Worm (Caenorhabditis elegans): ENCODE results near the gene wdr-5.1.
A peak's percentile ranks its signal among the peaks of the same experiment; 100 is the strongest.

Gene wdr-5.1

DNA sequence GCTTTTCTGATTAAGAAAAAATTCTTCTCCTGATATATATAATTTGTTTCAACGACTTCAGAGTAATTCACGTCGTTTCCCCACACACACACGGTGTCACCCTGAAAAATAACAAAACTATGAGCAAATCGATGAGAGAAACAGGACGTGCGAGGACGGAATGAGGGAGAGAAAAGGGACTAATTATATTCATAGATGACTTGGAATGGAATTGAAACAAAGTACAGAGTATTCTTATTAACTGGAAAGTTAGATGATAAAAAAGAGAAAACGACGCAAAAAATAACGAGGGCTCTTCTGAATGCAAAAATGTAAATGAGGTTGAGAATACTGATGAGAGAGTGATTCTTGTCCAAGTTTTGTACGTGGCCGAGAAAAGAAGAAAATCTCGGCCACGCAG lies 34.7 kb upstream of the wdr-5.1 start, which contains the start of gene C46F11.6:
Gene C46F11.6, minus strand, starts transcription at position 101 of the 400 bp plus-strand sequence.
- TF ChIP-seq unc-62 (GFP tag; optimal IDR thresholded peaks at IDR 0.05) (no peak), nhr-76 (tag; optimal IDR thresholded peaks at IDR 0.05) (no peak), hmg-11 (tag; optimal IDR thresholded peaks at IDR 0.05) (no peak), nhr-237 (tag; optimal IDR thresholded peaks at IDR 0.05) (no peak), ceh-16 (tag; optimal IDR thresholded peaks at IDR 0.05) (no peak), nhr-77 (tag; optimal IDR thresholded peaks at IDR 0.05) (no peak), ZK546.5 (tag; optimal IDR thresholded peaks at IDR 0.05) (no peak), nfya-1 (tag; optimal IDR thresholded peaks at IDR 0.05; ENCODE audit: insufficient read depth) (no peak), nhr-43 (tag; optimal IDR thresholded peaks at IDR 0.05; ENCODE audit: poor library complexity, severe bottlenecking) (no peak), ztf-4 (tag; optimal IDR thresholded peaks at IDR 0.05) (no peak)

DNA sequence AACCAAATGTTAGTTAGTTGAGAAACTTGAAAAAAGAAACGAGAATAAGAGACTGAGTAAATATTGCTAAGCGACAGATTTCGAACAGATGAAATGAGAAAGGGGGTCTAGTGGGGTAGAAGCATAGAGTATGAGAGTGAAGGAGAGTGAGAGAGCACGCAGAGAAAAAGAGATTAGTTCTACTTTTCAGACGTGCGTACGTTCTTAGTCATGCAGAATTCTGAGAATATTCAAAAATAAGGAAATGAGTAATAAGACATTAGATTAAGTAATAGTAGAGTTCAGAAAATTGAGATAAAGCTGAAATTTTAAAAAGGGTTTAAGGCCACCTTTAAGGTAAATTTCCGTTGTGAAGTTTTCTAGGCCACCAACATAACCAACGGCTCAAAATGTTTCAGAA lies 34.1 kb upstream of the wdr-5.1 start:
- TF ChIP-seq fkh-10 (GFP tag; optimal IDR thresholded peaks at IDR 0.05) (no peak), nhr-77 (tag; optimal IDR thresholded peaks at IDR 0.05) (no peak), fkh-2 (tag; optimal IDR thresholded peaks at IDR 0.05) (no peak), pha-4 (tag; optimal IDR thresholded peaks at IDR 0.05) (peak; percentile 62), nhr-76 (tag; optimal IDR thresholded peaks at IDR 0.05) (no peak), ama-1 (optimal IDR thresholded peaks at IDR 0.05) (no peak), unc-39 (tag; optimal IDR thresholded peaks at IDR 0.05) (no peak), ceh-28 (tag; optimal IDR thresholded peaks at IDR 0.05) (no peak), hmg-11 (tag; optimal IDR thresholded peaks at IDR 0.05) (peak; percentile 12), nfya-1 (tag; optimal IDR thresholded peaks at IDR 0.05; ENCODE audit: insufficient read depth) (peak; percentile 27)

DNA sequence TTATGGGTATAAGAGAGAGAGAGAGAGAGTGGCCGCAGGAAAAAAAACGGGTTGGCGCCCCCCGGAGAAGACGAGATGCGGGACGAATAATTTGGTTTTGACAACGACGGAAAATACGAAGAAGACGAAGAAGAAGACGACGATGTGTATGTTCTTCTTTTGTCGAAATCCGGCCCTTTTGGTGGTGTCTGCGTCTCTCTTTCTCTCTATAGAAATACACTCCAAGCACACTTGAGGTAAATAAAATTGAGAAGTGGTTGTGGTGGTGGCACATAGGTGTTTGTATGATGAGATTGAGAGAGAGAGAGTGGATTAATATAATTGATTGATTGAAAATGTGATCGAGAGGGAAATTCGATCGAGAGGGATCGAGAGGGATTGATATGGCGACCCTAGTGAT lies 32.2 kb upstream of the wdr-5.1 start:
- TF ChIP-seq nhr-11 (tag; optimal IDR thresholded peaks at IDR 0.05): no peak
- peak; percentile 25 for TF ChIP-seq egl-5 (tag; optimal IDR thresholded peaks at IDR 0.05)
- TF ChIP-seq nhr-12 (tag; optimal IDR thresholded peaks at IDR 0.05): no peak
- peak; percentile 35 for TF ChIP-seq hmg-11 (tag; optimal IDR thresholded peaks at IDR 0.05)
- no peak for TF ChIP-seq eor-1 (tag; optimal IDR thresholded peaks at IDR 0.05)
- peak; percentile 34 for TF ChIP-seq nhr-25 (tag; optimal IDR thresholded peaks at IDR 0.05)
- no peak for TF ChIP-seq lsy-12 (tag; optimal IDR thresholded peaks at IDR 0.05)
- peak; percentile 61 for TF ChIP-seq nfya-1 (tag; optimal IDR thresholded peaks at IDR 0.05; ENCODE audit: insufficient read depth)
- TF ChIP-seq fkh-10 (GFP tag; optimal IDR thresholded peaks at IDR 0.05): peak; percentile 9
- TF ChIP-seq pha-4 (tag; optimal IDR thresholded peaks at IDR 0.05): peak; percentile 58

DNA sequence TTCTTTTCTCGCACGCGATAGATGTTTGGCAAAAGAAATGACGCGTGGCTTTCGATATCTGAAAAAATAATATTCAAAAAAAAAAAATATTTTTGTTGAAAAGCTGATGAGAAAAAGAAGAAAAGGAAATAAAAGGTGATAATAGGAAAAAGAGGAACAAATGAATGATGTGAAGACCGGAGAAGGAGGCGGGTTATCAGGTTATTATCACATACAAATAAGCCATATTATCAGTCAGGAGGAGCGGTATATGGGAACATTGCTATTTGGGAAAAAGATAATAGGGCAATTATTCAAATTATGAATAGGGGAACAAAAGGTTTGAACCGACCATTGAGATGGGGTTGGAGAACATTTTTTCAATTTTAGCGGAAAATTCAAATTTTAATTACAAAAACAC lies 30.9 kb upstream of the wdr-5.1 start:
- TF ChIP-seq unc-39 (tag; optimal IDR thresholded peaks at IDR 0.05): no peak
- no peak for TF ChIP-seq egl-5 (tag; optimal IDR thresholded peaks at IDR 0.05)
- no peak for TF ChIP-seq zag-1 (tag; optimal IDR thresholded peaks at IDR 0.05)
- no peak for TF ChIP-seq pha-4 (tag; optimal IDR thresholded peaks at IDR 0.05)
- TF ChIP-seq nhr-11 (tag; optimal IDR thresholded peaks at IDR 0.05): no peak
- no peak for TF ChIP-seq eor-1 (tag; optimal IDR thresholded peaks at IDR 0.05)
- TF ChIP-seq tbx-2 (tag; optimal IDR thresholded peaks at IDR 0.05): no peak
- TF ChIP-seq nfya-1 (tag; optimal IDR thresholded peaks at IDR 0.05; ENCODE audit: insufficient read depth): no peak
- no peak for TF ChIP-seq ceh-16 (tag; optimal IDR thresholded peaks at IDR 0.05)
- TF ChIP-seq sea-2 (GFP tag; optimal IDR thresholded peaks at IDR 0.05): no peak
- TF ChIP-seq egl-27 (tag; optimal IDR thresholded peaks at IDR 0.05): no peak
- TF ChIP-seq ceh-9 (tag; optimal IDR thresholded peaks at IDR 0.05): no peak
- TF ChIP-seq mml-1 (tag; optimal IDR thresholded peaks at IDR 0.05): no peak
- TF ChIP-seq skn-1 (tag; optimal IDR thresholded peaks at IDR 0.05): no peak
- no peak for TF ChIP-seq nhr-43 (tag; optimal IDR thresholded peaks at IDR 0.05; ENCODE audit: poor library complexity, severe bottlenecking)
- TF ChIP-seq ZK546.5 (tag; optimal IDR thresholded peaks at IDR 0.05): no peak
- no peak for TF ChIP-seq jun-1 (tag; optimal IDR thresholded peaks at IDR 0.05)
- TF ChIP-seq ceh-82 (tag; optimal IDR thresholded peaks at IDR 0.05): no peak
- no peak for TF ChIP-seq nhr-76 (tag; optimal IDR thresholded peaks at IDR 0.05)

DNA sequence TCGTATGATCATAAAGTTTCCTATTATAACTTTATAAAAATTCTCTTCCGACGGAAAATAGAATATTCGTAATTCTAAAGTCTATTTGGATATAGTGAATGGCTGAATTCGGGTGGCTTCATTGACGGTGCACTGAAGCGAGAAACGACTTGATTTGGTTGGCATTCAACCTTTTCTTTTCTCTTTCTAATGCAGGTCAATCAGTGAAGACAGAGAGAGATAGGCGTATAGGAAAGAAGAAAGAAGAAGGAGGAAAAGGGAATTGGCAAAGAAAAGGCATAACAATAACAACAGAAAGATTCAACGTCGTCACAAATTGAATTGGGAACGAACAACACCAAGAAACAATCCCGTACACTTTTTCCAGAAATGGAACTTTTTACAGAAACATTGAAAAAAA lies 29.6 kb upstream of the wdr-5.1 start:
- TF ChIP-seq nhr-67 (tag; optimal IDR thresholded peaks at IDR 0.05) (no peak), hmg-11 (tag; optimal IDR thresholded peaks at IDR 0.05) (no peak), nhr-43 (tag; optimal IDR thresholded peaks at IDR 0.05; ENCODE audit: poor library complexity, severe bottlenecking) (no peak), nhr-28 (tag; optimal IDR thresholded peaks at IDR 0.05) (no peak), snpc-4 (tag; optimal IDR thresholded peaks at IDR 0.05) (no peak)

All from whole organism, L3 larva.